Worm (Caenorhabditis elegans) whole organism, L1 larva: ENCODE measurements around the gene ani-3.

Experiments
- C16A3.4 ChIP-seq: fragments of 150-350 bp; optimal IDR thresholded peaks from 2 replicates; lab custom pipeline; 2014; ENCODE audit warnings: missing biosample characterization, missing genetic modification characterization
- alr-1 ChIP-seq: fragments of 200-800 bp; sonication (Bioruptor generic); optimal IDR thresholded peaks from 2 replicates; lab custom pipeline; 2018; ENCODE audit warnings: borderline replicate concordance, mild to moderate bottlenecking, missing genetic modification characterization, missing compliant biosample characterization
- jun-1 ChIP-seq: fragments of 150-350 bp; optimal IDR thresholded peaks from 2 replicates; lab custom pipeline; 2014; ENCODE audit warnings: missing biosample characterization, missing genetic modification reagents, missing genetic modification characterization
- lsy-2 ChIP-seq, 2 experiments: fragments of 150-350 bp; optimal IDR thresholded peaks; 2 replicates each; lab custom pipeline; 2014; ENCODE audit warnings: missing biosample characterization in 2 of 2, missing genetic modification characterization in 2 of 2
- mab-9 ChIP-seq: fragments of 200-800 bp; sonication (Bioruptor generic); IDR thresholded peaks from 2 replicates; pipeline ENCODE4 v1.3.6; 2022; ENCODE audit warnings: missing genetic modification reagents, missing genetic modification characterization, missing compliant biosample characterization
- nhr-28 ChIP-seq: fragments of 150-350 bp; optimal IDR thresholded peaks from 2 replicates; lab custom pipeline; 2014; ENCODE audit warnings: missing biosample characterization, missing genetic modification characterization
- nhr-76 ChIP-seq: sonication (generic microtip); optimal IDR thresholded peaks from 2 replicates; lab custom pipeline; 2017; ENCODE audit warnings: missing biosample characterization, missing genetic modification characterization
- snpc-4 ChIP-seq: fragments of 150-350 bp; optimal IDR thresholded peaks from 2 replicates; lab custom pipeline; 2014; ENCODE audit warnings: missing biosample characterization, missing genetic modification characterization
- sox-4 ChIP-seq: sonication (generic microtip); optimal IDR thresholded peaks from 2 replicates; lab custom pipeline; 2016; ENCODE audit warnings: missing genetic modification characterization, missing compliant biosample characterization
- unc-62 ChIP-seq: fragments of 150-350 bp; optimal IDR thresholded peaks from 2 replicates; lab custom pipeline; 2014; ENCODE audit warnings: missing biosample characterization, missing genetic modification reagents, missing genetic modification characterization
- unc-98 ChIP-seq: fragments of 200-800 bp; sonication (Bioruptor generic); IDR thresholded peaks from 2 replicates; pipeline ENCODE4 v1.3.6; 2022; ENCODE audit warnings: missing genetic modification characterization, missing compliant biosample characterization

- TF ChIP-seq jun-1, result no peak
- TF ChIP-seq lsy-2 (tag; optimal IDR thresholded peaks at IDR 0.05; lab: Kevin White, UChicago), result no peak
- TF ChIP-seq nhr-28 (tag; lab: Kevin White, UChicago), result no peak
- no peak for TF ChIP-seq C16A3.4 (tag; lab: Kevin White, UChicago)
- no peak for TF ChIP-seq nhr-76 (tag; lab: Kevin White, UChicago)
- no peak for TF ChIP-seq unc-98 (GFP tag; lab: Robert Waterston, UW)
- TF ChIP-seq unc-62 (GFP tag; lab: Kevin White, UChicago), result no peak
- no peak for TF ChIP-seq mab-9
- TF ChIP-seq sox-4 (tag; lab: Kevin White, UChicago), result no peak
- TF ChIP-seq alr-1 (tag; lab: Kevin White, UChicago), result no peak
- TF ChIP-seq snpc-4, result no peak
These were observed 23.0 kb upstream of the ani-3 start, which contains the start of gene mrp-7 for ce11 chrV:19674543-19674942.
